Worm (Caenorhabditis elegans): Measurements from ENCODE around the gene sra-9.
A peak's percentile ranks its signal among the peaks of the same experiment; 100 is the strongest.

sra-9 gene

DNA sequence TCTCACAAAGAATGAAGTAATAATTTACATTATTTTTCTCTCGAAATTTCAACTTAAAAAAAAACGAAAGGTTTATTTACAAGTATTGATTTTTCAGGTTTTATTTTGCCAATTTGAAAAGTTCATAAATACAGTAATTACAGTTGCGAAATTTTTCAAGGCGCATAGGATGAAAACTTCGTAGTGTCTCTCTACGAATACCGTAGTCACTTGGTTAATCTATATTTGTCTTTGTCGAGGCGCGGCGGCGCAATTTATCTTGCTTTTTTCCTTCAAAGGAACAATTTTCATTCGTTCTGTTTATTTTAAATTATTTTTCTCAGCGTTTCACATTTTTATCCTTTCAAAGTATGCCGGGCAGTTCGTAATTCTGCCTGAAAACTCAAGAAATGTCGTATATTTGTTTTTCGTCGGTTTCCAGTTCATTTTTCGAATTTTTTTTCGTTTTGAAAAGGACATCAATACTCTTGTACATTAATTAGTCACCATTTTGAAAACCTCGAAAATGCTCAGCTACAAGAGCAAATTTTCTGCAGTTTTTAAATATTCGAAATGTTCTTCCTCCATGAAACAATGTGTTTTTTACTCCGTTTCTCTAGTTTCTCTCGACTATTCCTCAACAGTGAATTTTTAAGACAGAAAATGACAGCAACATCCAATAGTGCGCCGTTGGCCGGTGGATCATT, 8.4 kb upstream of the sra-9 start, which contains the start of gene mex-6:
Gene mex-6, plus strand, starts transcription at position 636 of the 686 bp plus-strand sequence.
- no peak for TF ChIP-seq sem-2 (GFP tag; optimal IDR thresholded peaks at IDR 0.05)
- no peak for TF ChIP-seq sptf-1 (tag; optimal IDR thresholded peaks at IDR 0.05)
- TF ChIP-seq tbx-8 (GFP tag; optimal IDR thresholded peaks at IDR 0.05): no peak
- no peak for TF ChIP-seq ceh-39 (tag; optimal IDR thresholded peaks at IDR 0.05)
- TF ChIP-seq ham-2 (GFP tag; optimal IDR thresholded peaks at IDR 0.05): no peak

DNA sequence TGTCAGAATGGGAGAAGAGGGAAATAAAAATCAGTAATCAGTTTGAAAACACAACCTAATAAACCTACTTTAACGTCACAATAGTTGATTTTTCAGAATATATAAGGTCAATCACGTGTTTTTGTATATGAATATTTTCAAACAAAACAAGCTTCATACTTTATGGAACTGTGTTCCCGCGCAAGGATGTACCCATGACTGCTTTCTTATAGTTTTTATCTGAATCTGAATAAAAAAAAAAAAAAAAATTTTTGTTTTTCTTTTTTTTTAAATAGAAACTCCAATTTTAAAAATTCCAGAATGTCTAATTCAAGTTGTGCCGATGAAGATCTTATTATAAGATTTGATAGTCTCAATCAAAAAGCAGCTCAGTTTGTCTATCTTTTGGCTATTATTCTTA, 3.6 kb upstream of the sra-9 start, which contains the start of gene sra-2:
Gene sra-2, plus strand, starts transcription at position 301 of the 400 bp plus-strand sequence.
- TF ChIP-seq lsy-2 (tag; optimal IDR thresholded peaks at IDR 0.05): no peak
- TF ChIP-seq nhr-2 (tag; optimal IDR thresholded peaks at IDR 0.05): no peak
- no peak for TF ChIP-seq ceh-39 (tag; optimal IDR thresholded peaks at IDR 0.05)
- TF ChIP-seq nhr-237 (tag; optimal IDR thresholded peaks at IDR 0.05): no peak
- no peak for TF ChIP-seq flh-1 (GFP tag; optimal IDR thresholded peaks at IDR 0.05)
- no peak for TF ChIP-seq bed-3 (GFP tag; optimal IDR thresholded peaks at IDR 0.05)
- TF ChIP-seq sptf-1 (tag; optimal IDR thresholded peaks at IDR 0.05): no peak
- no peak for TF ChIP-seq M03D4.4 (tag; optimal IDR thresholded peaks at IDR 0.05)
- no peak for TF ChIP-seq zip-8 (tag; optimal IDR thresholded peaks at IDR 0.05)
- TF ChIP-seq cnd-1 (tag; optimal IDR thresholded peaks at IDR 0.05): no peak
- TF ChIP-seq elt-3 (tag; optimal IDR thresholded peaks at IDR 0.05): no peak

DNA sequence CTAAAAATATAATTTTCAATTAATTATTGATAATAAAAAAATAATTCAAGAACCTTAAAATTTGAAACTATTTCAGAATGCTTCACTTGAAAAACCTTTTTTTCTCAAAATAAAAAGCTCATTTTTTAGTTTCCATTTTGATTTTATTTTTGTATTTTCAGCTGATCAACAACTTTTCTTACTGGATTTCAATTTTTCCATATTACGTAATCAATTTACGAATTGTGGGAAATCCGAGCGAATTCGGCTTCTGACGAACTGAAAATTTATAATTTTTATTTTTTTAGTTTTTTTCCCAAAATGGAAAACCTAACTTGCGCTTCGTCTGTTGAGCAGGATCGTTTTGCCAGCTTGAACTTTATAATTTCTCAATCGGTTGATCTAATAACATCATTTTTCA, 5.3 kb downstream of the sra-9 start, which contains the start of gene sra-8:
Gene sra-8, plus strand, starts transcription at position 301 of the 400 bp plus-strand sequence.
- TF ChIP-seq ceh-39 (tag; optimal IDR thresholded peaks at IDR 0.05): no peak
- peak; percentile 51 for TF ChIP-seq zip-8 (tag; optimal IDR thresholded peaks at IDR 0.05)
- no peak for TF ChIP-seq sem-2 (GFP tag; optimal IDR thresholded peaks at IDR 0.05)
- no peak for TF ChIP-seq ceh-83 (GFP tag; optimal IDR thresholded peaks at IDR 0.05)
- no peak for TF ChIP-seq lin-32 (GFP tag; optimal IDR thresholded peaks at IDR 0.05)
- no peak for TF ChIP-seq ham-2 (GFP tag; optimal IDR thresholded peaks at IDR 0.05)
- no peak for TF ChIP-seq hlh-1 (tag; optimal IDR thresholded peaks at IDR 0.05)
- no peak for TF ChIP-seq flh-1 (GFP tag; optimal IDR thresholded peaks at IDR 0.05)
- no peak for TF ChIP-seq mab-5 (tag; optimal IDR thresholded peaks at IDR 0.05)

DNA sequence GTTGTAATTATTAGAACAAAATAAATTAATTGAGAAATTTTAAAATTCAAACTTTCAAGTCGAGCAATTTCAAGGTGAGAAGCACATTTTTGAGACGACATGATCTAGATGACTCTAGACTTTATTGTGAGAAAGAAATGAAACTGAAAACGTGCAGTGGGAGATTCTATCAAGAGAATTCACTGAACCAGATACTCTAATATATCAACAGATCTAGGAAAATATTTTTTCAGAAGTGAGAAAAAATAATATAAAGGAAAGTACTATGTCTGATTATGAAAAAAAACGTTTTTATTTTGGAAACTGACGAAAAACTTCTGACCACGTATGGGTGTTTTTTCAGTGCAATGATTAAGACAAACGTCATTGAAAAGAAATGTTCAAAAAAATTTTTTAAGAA, 8.6 kb downstream of the sra-9 start, which contains the start of gene sra-3:
Gene sra-3, minus strand, starts transcription at position 101 of the 400 bp plus-strand sequence.
- no peak for TF ChIP-seq unc-39 (tag; optimal IDR thresholded peaks at IDR 0.05)
- TF ChIP-seq mls-2 (tag; optimal IDR thresholded peaks at IDR 0.05): no peak
- TF ChIP-seq tbx-8 (GFP tag; optimal IDR thresholded peaks at IDR 0.05): no peak
- TF ChIP-seq cnd-1 (tag; optimal IDR thresholded peaks at IDR 0.05): no peak
- TF ChIP-seq zip-8 (tag; optimal IDR thresholded peaks at IDR 0.05): no peak
- no peak for TF ChIP-seq ham-2 (GFP tag; optimal IDR thresholded peaks at IDR 0.05)
- no peak for TF ChIP-seq drap-1 (GFP tag; optimal IDR thresholded peaks at IDR 0.05)
- TF ChIP-seq nhr-12 (tag; optimal IDR thresholded peaks at IDR 0.05): no peak
- no peak for TF ChIP-seq nhr-28 (tag; optimal IDR thresholded peaks at IDR 0.05)
- TF ChIP-seq ceh-43 (GFP tag; optimal IDR thresholded peaks at IDR 0.05): no peak
- no peak for TF ChIP-seq ceh-83 (GFP tag; optimal IDR thresholded peaks at IDR 0.05)
- TF ChIP-seq pha-4 (tag; optimal IDR thresholded peaks at IDR 0.05): no peak
- no peak for TF ChIP-seq unc-62 (GFP tag; optimal IDR thresholded peaks at IDR 0.05)
- no peak for TF ChIP-seq M03D4.4 (tag; optimal IDR thresholded peaks at IDR 0.05)
- TF ChIP-seq bed-3 (GFP tag; optimal IDR thresholded peaks at IDR 0.05): no peak
- no peak for TF ChIP-seq sem-2 (GFP tag; optimal IDR thresholded peaks at IDR 0.05)
- no peak for TF ChIP-seq nhr-237 (tag; optimal IDR thresholded peaks at IDR 0.05)
- no peak for TF ChIP-seq mep-1 (tag; optimal IDR thresholded peaks at IDR 0.05)
- TF ChIP-seq elt-3 (tag; optimal IDR thresholded peaks at IDR 0.05): no peak

DNA sequence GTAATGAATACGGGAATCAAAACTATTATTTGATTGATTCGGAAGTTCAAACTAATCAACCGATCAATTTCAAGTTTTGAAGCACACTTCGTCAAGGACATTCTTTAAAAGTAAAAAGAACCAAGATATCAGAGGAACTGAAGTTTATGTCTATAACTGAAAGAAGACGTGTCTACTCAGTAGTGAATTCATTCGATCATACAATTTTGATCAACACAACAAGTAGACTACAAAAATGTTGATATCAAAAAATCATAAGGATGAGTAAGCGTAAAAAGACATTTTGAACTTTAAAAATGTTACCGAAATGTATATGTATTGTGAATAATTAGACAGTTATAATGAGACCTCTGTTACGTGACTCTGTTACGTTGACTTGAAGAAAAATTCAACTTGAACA, 10.7 kb downstream of the sra-9 start, which contains the start of gene sra-4:
Gene sra-4, minus strand, starts transcription at position 101 of the 400 bp plus-strand sequence.
- TF ChIP-seq ceh-39 (tag; optimal IDR thresholded peaks at IDR 0.05) (no peak), ham-2 (GFP tag; optimal IDR thresholded peaks at IDR 0.05) (no peak), nhr-237 (tag; optimal IDR thresholded peaks at IDR 0.05) (no peak)

DNA sequence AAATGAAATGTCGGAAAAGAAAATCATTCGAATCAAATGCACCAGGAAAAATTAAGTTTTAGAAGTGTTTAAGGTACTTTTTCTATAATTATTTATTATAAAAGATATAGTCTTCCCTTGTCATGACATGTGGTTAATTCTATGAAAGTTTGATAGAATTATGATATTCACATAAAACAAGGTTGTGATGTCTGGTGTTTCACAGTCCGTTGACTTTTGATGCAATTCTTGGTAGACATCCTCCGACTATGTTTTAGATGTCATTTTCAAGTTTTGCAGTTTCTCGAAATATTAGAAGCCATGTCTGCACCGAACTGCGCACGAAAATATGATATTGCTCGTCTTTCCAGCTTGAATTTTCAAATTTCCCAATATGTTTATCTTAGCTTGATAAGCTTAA, 12.3 kb downstream of the sra-9 start, which contains the start of gene sra-7:
Gene sra-7, plus strand, starts transcription at position 301 of the 400 bp plus-strand sequence.
- TF ChIP-seq nhr-28 (tag; optimal IDR thresholded peaks at IDR 0.05) (no peak), sptf-1 (tag; optimal IDR thresholded peaks at IDR 0.05) (no peak), ham-2 (GFP tag; optimal IDR thresholded peaks at IDR 0.05) (no peak), hlh-1 (tag; optimal IDR thresholded peaks at IDR 0.05) (no peak), lsy-2 (tag; optimal IDR thresholded peaks at IDR 0.05) (no peak), blmp-1 (tag; optimal IDR thresholded peaks at IDR 0.05) (no peak), pha-4 (tag; optimal IDR thresholded peaks at IDR 0.05) (no peak), nhr-237 (tag; optimal IDR thresholded peaks at IDR 0.05) (no peak), ceh-39 (tag; optimal IDR thresholded peaks at IDR 0.05) (no peak), mab-5 (tag; optimal IDR thresholded peaks at IDR 0.05) (no peak), drap-1 (GFP tag; optimal IDR thresholded peaks at IDR 0.05) (no peak), ztf-11 (tag; optimal IDR thresholded peaks at IDR 0.05) (no peak), ces-1 (GFP tag; optimal IDR thresholded peaks at IDR 0.05) (no peak), ceh-43 (GFP tag; optimal IDR thresholded peaks at IDR 0.05) (no peak)
